Worm (Caenorhabditis elegans): ENCODE data around the gene ins-1.

ce11 chrIV:10483607-10484117, 47.2 kb downstream of the ins-1 start, which contains the start of the genes F01D4.5 and ced-5:
- TF ChIP-seq tag-97 (GFP tag; IDR thresholded peaks at IDR 0.05) (no peak), rbr-2 (tag; optimal IDR thresholded peaks at IDR 0.05) (peak; percentile 55), nhr-10 (tag; optimal IDR thresholded peaks at IDR 0.05) (no peak), nhr-77 (tag; optimal IDR thresholded peaks at IDR 0.05) (no peak), Y105C5A.15 (GFP tag; IDR thresholded peaks at IDR 0.05) (no peak), unc-62 (GFP tag; optimal IDR thresholded peaks at IDR 0.05 in 1 of 2) (no peak), unc-62 (tag; optimal IDR thresholded peaks at IDR 0.05) (no peak), sdz-12 (GFP tag; optimal IDR thresholded peaks at IDR 0.05) (no peak), snpc-1.2 (GFP tag; IDR thresholded peaks at IDR 0.05) (0 out of 2 replicates have a peak, but pooled peaks have one; percentile 59), egl-27 (tag; optimal IDR thresholded peaks at IDR 0.05) (no peak), ama-1 (optimal IDR thresholded peaks at IDR 0.05) (no peak), spr-3 (GFP tag; optimal IDR thresholded peaks at IDR 0.05) (no peak), ZK546.5 (tag; optimal IDR thresholded peaks at IDR 0.05) (no peak), ceh-82 (tag; optimal IDR thresholded peaks at IDR 0.05) (no peak), lsy-2 (tag; optimal IDR thresholded peaks at IDR 0.05) (peak in 1 of 2 experiments; percentile 89)

Data from whole organism, L4 larva.